Worm (Caenorhabditis elegans) whole organism, dauer: ENCODE measurements around the gene F14D7.3.
"Not testable (repeated sequence)": the region's sequence is repeated elsewhere in the genome, so short reads cannot be mapped to it uniquely, and the experiment has no call there.

Experiments
- unc-62 ChIP-seq: sonication (generic microtip); optimal IDR thresholded peaks from 2 replicates; lab custom pipeline; 2017; ENCODE audit warnings: missing biosample characterization, missing genetic modification reagents, missing genetic modification characterization

The F14D7.3 gene

DNA sequence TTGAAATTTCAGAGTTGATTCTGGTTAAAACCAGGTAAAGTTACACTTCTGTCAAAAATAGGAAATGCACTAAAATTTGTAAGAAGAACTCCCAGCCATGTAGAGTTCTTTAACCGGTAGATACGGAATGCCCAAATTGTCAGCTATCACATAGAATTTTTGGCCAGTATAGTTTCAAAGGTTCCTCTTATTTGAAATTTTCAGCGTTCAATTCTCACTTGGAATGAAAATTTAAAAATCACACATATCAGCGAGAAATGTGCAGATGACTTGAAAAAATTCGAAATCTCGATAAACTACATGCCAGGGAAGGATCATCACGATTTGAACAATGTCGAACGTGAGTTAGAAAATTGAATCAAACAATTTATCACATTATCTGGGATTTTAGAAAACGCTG lies at the start of gene F14D7.3:
Gene F14D7.3, plus strand, starts transcription at position 301 of the 400 bp plus-strand sequence.
- no peak for TF ChIP-seq unc-62 (GFP tag; lab: Kevin White, UChicago)

DNA sequence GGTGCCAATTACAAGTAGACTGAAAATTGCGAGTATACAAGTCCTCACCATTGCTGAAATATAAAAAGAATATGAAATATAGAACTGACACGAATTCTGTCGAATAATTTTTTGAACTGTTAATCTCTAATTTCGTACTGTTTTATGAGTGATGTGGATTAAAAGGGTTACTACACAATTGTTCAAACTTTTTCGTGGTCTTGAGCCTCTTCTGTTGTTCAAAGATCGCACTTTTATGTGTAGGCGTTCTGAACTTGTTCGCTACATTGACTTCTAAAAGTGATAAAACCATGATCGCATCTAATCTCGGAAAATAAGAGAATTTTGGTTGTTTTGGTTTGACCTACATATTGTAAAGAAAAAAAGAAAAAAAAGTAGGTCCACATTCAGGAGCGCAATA lies 48.6 kb upstream of the F14D7.3 start, which contains the start of gene K02E11.4:
Gene K02E11.4, minus strand, starts transcription at position 101 of the 400 bp plus-strand sequence.
- no peak for TF ChIP-seq unc-62 (GFP tag; lab: Kevin White, UChicago)

DNA sequence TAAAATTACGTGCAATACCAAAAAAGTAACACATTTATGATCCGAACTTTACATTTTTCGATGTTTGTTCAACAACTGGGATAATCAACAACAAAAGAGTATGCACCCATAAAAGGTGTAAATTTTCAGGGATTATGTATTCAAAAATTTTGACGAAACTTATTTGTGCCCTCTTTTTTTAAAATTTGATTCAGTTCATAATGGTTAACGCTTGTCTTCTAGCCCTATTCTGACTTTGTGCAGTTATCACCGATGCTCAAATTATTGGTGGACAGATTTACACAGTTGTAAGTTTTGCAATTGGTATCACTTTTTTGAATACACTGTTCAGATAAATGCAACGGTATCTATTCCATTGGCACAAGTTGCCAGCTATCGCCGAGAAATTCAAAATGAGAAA lies 47.9 kb upstream of the F14D7.3 start, which contains the start of gene K02E11.6:
Gene K02E11.6, plus strand, starts transcription at position 149 of the 400 bp plus-strand sequence.
- TF ChIP-seq unc-62 (GFP tag; lab: Kevin White, UChicago): no peak

DNA sequence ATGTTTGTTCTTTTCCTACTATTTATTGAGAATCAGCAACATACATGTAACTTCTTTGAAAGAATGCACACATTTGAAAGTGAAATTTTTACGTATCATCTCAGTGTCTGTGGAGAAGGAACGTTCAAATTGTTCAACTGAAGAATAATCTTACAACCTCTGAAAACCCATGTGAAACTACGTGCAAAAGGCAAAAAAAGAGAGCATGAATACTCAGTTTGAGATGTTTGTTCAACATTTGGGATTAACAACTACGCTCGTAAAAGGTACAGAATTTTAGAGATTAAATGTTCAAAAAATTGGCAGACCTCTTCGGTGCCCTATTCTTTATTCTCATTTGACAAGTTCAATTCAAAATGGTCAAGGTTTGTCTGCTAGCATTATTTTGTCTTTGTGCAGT lies 44.6 kb upstream of the F14D7.3 start, which contains the start of gene K02E11.5:
Gene K02E11.5, plus strand, starts transcription at position 301 of the 400 bp plus-strand sequence.
- no peak for TF ChIP-seq unc-62 (GFP tag; lab: Kevin White, UChicago)

DNA sequence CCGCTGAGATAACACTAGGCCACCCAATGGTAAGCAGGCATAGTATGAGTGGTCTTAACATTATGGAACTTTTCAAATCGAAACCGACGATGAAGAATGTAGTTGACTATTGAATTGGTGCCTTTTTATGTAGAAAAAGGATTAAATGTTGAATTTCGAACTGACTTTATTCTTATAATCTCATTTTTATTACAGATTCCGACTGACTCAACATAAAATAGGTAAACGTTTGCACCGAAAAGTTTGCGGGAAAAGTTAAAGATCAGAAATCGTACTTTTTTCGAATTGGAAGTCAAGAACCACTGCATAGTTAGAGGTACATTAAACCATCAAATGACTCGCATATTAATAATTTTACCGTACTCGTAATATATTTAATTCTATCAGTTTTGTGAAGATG lies 42.4 kb upstream of the F14D7.3 start, which contains the start of gene K02E11.7:
Gene K02E11.7, minus strand, starts transcription at position 101 of the 400 bp plus-strand sequence.
- no peak for TF ChIP-seq unc-62 (GFP tag; lab: Kevin White, UChicago)

DNA sequence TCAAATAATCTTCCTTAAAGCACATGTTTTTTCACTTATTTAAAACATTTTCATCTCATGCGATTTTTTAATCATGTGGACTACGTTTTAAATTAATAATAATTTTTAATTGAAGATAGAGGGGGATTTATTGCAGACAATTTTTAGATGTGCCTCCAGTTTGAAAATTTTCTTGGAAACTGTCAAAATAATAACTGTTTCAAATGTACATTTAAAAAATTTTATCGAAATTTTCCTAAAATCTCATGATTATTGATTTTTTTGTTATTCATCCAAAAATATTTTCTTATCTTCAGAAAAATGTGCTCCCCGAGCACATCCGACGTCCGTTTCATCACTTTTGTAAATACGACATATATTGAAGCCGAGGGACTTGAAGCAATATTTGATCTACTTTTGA lies 39.8 kb upstream of the F14D7.3 start, which contains the start of gene sre-8:
Gene sre-8, plus strand, starts transcription at position 301 of the 400 bp plus-strand sequence.
- TF ChIP-seq unc-62 (GFP tag; lab: Kevin White, UChicago): no peak

DNA sequence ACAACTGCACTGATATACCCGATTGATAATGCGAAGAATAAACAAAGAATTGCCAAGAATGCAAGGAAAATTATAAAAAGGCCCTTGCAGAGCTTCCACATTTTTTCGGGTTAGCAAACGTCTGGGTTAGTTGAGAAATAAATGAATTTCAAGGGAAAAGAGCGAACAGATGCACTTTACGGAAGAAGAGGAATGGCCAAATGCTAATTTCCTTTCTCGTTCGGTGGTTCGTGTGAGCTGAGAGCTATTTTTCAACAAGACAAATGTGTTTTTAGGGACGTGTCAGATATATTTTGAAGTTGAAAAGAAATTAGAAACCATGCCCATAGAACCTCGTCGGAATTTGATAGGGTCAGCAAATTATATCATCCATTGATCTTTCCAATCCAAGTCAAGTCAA lies 35.8 kb upstream of the F14D7.3 start, which contains the start of gene F40G12.2:
Gene F40G12.2, minus strand, starts transcription at position 101 of the 400 bp plus-strand sequence.
- no peak for TF ChIP-seq unc-62 (GFP tag; lab: Kevin White, UChicago)

DNA sequence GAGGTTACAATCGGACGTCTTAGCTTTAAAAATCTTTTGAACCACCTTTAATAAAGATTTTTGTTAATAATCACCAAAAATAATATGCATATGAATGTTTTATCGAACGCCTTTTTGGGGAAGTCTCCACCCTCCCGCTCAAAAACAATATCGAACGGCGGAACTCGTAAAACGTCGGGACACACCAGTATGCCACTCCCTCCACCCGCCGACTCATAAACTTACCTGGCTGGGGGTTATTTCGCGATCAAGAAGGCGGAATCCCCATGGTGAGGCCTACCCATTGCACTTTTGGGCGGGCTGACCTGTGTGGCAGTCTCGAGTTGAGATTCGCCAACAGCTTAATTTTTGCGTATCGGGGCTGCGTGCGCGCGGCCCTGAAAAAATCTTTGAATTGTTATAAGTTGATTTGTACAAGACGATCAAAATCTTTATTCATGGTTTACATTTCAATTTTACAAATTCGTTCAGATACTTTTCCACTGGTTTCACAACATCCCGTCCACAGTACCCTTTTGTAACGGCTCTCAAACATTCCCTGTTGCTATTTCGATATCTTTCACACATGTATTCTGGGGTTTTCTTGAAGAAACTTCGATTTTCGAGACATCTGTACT lies 29.2 kb upstream of the F14D7.3 start:
- TF ChIP-seq unc-62 (GFP tag; lab: Kevin White, UChicago): no peak

DNA sequence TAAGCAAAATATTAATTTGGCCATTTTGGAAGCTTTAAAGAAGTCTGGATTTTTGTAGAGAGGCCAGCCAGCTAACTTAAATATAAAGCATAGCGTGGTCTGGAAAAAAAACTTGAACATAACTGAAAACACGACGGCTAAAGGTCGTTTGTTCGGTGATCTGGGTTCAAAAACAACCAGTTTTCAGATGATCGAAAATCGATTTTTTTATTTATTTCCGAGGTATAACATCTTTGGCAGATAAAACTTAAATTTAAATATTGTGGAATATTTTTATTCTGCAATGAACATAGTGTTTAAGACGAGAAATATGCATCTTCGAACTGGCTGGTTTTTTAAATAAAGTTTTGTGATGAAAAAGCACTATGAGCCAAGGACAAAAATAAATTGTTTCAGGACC lies 28.0 kb upstream of the F14D7.3 start, which contains the start of gene F40G12.4:
Gene F40G12.4, minus strand, starts transcription at position 101 of the 400 bp plus-strand sequence.
- no peak for TF ChIP-seq unc-62 (GFP tag; lab: Kevin White, UChicago)

DNA sequence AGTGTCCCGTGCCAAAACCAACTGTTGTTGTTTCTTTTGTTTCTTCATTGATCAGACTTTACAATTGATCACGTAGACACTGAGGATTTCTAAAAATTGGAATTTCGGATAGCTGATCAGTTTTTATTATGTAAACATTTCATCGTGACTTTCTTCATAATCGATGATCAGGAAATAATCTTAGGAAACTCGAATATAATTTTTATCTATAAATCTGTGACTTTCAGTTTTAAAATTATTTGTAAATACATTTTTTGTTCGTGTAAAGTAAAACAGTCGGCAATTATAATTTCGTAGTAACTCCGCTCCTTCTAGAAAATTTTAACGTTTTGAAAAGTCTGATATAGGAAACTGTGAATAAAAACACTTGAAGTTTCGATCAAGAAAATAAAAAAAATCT lies 25.9 kb upstream of the F14D7.3 start, which contains the start of gene F40G12.5:
Gene F40G12.5, minus strand, starts transcription at position 101 of the 400 bp plus-strand sequence.
- no peak for TF ChIP-seq unc-62 (GFP tag; lab: Kevin White, UChicago)

DNA sequence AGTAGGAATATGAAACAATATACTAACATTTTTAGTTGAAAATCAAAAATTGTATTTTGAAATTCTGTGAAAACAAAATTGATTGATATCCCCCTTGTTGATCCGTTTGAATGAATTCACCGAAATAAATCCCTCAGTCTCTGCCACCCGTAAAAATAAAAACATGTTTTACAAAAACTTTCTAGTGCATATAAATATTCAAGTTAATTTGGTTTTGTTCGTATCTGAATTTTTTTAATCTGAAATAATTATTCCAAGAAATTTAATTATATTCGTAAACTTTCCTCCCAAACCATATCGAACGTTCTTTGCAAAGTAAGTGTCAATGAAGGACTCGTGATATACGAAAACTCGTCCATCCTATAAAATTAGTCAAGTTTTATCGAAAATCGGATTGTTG lies 23.6 kb upstream of the F14D7.3 start, which contains the start of gene F40G12.6:
Gene F40G12.6, minus strand, starts transcription at position 101 of the 400 bp plus-strand sequence.
- TF ChIP-seq unc-62 (GFP tag; lab: Kevin White, UChicago): no peak

DNA sequence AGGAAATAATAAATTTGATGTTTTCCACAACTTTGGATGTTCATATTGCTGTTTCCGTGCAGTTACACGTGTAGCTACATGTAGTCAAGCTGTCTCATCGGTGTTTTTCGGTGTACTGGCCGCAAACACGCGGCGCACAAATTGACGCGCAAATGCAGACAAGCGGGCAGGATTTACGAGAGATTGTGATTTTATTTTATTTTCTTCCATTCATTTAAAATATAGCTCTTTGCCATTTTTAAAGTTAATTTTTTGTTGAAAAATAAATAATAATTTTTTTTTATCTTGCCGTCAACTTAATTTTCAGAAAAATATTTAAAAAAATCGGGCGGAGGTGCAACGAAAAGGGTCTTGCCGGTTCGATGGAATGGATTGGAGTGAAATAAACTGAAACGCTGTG lies 22.3 kb upstream of the F14D7.3 start, which contains the start of gene F40G12.7:
Gene F40G12.7, plus strand, starts transcription at position 301 of the 400 bp plus-strand sequence.
- not testable (repeated sequence) for TF ChIP-seq unc-62 (GFP tag; lab: Kevin White, UChicago)

DNA sequence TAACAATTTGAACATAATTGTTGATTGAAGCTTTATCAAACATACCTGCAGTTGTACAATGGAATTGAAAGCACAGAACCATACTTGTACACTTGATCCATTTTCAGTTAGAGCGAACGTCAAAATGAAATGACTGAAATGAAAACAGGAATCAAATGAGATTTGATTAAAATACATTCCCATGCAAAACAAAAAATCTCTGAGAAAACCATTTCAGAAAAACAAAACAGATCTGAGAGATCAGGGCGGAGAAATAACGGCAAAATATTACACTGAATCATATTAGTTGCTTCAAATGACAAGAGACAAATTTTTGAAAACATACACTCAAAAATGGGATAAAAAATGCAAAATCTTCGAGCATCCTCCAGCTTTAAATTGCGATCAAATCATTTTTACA lies 16.8 kb upstream of the F14D7.3 start, which contains the start of gene srt-33:
Gene srt-33, minus strand, starts transcription at position 101 of the 400 bp plus-strand sequence.
- no peak for TF ChIP-seq unc-62 (GFP tag; lab: Kevin White, UChicago)

DNA sequence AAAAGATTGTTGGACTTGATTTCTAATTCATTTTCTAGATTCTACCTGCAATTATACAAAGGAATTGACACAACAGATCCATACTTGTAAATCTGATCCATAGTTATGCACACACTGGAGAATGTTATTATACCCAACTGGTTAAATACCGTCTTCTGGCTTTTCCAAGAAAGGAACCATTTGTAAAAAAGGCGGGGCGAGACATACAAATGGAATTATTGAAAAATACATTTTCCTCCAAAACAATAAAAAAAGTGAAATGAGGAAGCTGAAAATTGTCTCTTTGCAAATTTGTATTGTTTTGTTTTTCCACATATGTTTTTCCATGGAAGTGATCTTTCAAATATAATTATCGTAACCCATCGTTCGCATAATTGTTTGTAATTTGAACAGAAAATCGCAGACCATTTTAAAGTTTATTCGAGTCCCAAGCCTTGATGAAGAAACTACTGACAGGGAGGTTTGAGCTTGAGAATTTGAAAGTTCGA lies 14.3 kb upstream of the F14D7.3 start, which contains the start of the genes srt-74 and F40G12.9:
Gene srt-74, minus strand, starts transcription at position 101 of the 488 bp plus-strand sequence.
Gene F40G12.9, plus strand, starts transcription at position 438 of the 488 bp plus-strand sequence.
- no peak for TF ChIP-seq unc-62 (GFP tag; lab: Kevin White, UChicago)

DNA sequence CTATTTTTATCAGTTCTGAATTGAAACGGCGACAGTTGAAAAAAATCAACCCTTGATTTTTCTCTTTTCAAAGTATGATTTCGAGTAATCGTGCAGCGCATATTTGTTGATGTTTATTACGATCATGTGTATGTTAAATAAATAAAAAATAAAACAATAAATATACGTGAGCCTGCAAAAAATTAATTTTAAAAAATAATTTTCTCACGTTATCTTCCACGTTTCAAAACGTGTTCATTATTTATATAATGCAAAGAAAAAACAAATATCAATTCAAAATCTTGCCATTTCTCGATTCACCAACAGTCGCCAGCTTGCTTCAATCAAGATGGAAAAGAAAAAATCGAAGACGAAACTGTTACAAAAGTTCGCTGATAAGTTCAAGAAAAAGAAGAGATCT lies 13.4 kb upstream of the F14D7.3 start, which contains the start of gene F40G12.10:
Gene F40G12.10, plus strand, starts transcription at position 301 of the 400 bp plus-strand sequence.
- no peak for TF ChIP-seq unc-62 (GFP tag; lab: Kevin White, UChicago)

DNA sequence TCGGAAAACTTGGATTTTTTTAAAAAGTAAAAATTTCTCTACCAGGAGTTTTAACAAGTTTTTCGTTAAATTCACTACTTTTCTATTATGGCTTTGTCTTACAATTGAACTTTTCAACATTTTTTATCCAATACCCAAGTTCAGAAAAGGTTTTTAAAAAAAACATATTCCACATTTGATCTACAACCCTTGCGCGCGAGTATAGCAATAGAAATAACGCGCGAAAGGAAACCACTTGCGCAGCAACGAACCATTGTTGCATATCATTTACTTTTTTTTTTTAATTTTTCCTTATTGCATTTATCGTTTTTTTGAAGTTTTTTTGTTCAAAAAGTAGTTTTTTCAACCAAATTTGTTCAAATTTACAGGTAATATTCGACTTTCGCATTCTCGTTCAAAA lies 10.8 kb upstream of the F14D7.3 start, which contains the start of gene F40G12.11:
Gene F40G12.11, plus strand, starts transcription at position 369 of the 400 bp plus-strand sequence.
- no peak for TF ChIP-seq unc-62 (GFP tag; lab: Kevin White, UChicago)
